Fruit fly (Drosophila melanogaster) whole organism, embryonic: ENCODE data around the gene CG14339.

ENCODE experiments used
- CG10959 ChIP-seq: fragments of 200-800 bp; sonication (Bioruptor generic); IDR thresholded peaks from 2 replicates; pipeline ENCODE4 v1.3.6; 2022; ENCODE audit warnings: missing biosample characterization, missing genetic modification characterization
- CG11560 ChIP-seq: fragments of 200-800 bp; sonication (Bioruptor generic); IDR thresholded peaks from 3 replicates; pipeline ENCODE4 v1.3.6; 2022; ENCODE audit warnings: missing biosample characterization, missing genetic modification characterization
- CG12219 ChIP-seq: fragments of 200-800 bp; sonication (Bioruptor generic); optimal IDR thresholded peaks from 3 replicates; lab custom pipeline; 2018; ENCODE audit warnings: missing biosample characterization, mild to moderate bottlenecking, missing genetic modification characterization
- CG12744 ChIP-seq: fragments of 200-800 bp; sonication (Bioruptor generic); optimal IDR thresholded peaks from 2 replicates; lab custom pipeline; 2016; ENCODE audit warnings: missing biosample characterization, missing genetic modification characterization
- CG12769 ChIP-seq: fragments of 200-800 bp; sonication (Bioruptor generic); optimal IDR thresholded peaks from 2 replicates; lab custom pipeline; 2019; ENCODE audit warnings: missing biosample characterization, mild to moderate bottlenecking, missing genetic modification characterization, moderate library complexity
- CG14050 ChIP-seq: fragments of 200-800 bp; sonication (Bioruptor generic); IDR thresholded peaks from 3 replicates; pipeline ENCODE4 v1.3.6; 2022; ENCODE audit warnings: missing biosample characterization, missing genetic modification characterization
- CG15514 ChIP-seq: fragments of 200-800 bp; sonication (Bioruptor generic); optimal IDR thresholded peaks from 3 replicates; lab custom pipeline; 2017; ENCODE audit warnings: missing biosample characterization, missing genetic modification characterization, mild to moderate bottlenecking, moderate library complexity, missing genetic modification reagents
- CG16863 ChIP-seq: fragments of 200-800 bp; sonication (Bioruptor generic); optimal IDR thresholded peaks from 3 replicates; lab custom pipeline; 2016; ENCODE audit warnings: missing biosample characterization, missing genetic modification characterization
- CG17361 ChIP-seq: fragments of 200-800 bp; sonication (Bioruptor generic); IDR thresholded peaks from 3 replicates; pipeline ENCODE4 v1.3.6; 2022; ENCODE audit warnings: missing biosample characterization, missing genetic modification characterization
- CG18262 ChIP-seq: fragments of 200-800 bp; optimal IDR thresholded peaks from 3 replicates; lab custom pipeline; 2019; ENCODE audit warnings: missing biosample characterization, mild to moderate bottlenecking, missing genetic modification characterization, moderate library complexity
- CG2199 ChIP-seq: fragments of 200-800 bp; sonication (Bioruptor generic); IDR thresholded peaks from 3 replicates; pipeline ENCODE4 v1.3.6; 2022; ENCODE audit warnings: missing biosample characterization, missing genetic modification characterization
- CG3163 ChIP-seq: fragments of 200-800 bp; sonication (Bioruptor generic); optimal IDR thresholded peaks from 3 replicates; lab custom pipeline; 2016; ENCODE audit warnings: missing biosample characterization, missing genetic modification characterization
- CG34376 ChIP-seq: fragments of 200-800 bp; sonication (Bioruptor generic); optimal IDR thresholded peaks from 2 replicates; lab custom pipeline; 2018; ENCODE audit warnings: missing biosample characterization, mild to moderate bottlenecking, missing genetic modification characterization
- CG3847 ChIP-seq: fragments of 200-800 bp; sonication (Bioruptor generic); IDR thresholded peaks from 2 replicates; pipeline ENCODE4 v1.3.6; 2022; ENCODE audit warnings: missing biosample characterization, missing genetic modification characterization
- CG4404 ChIP-seq: fragments of 200-800 bp; sonication (Bioruptor generic); IDR thresholded peaks from 2 replicates; pipeline ENCODE4 v1.3.6; 2022; ENCODE audit warnings: missing biosample characterization, missing genetic modification characterization
- CG4617 ChIP-seq: fragments of 200-800 bp; sonication (Bioruptor generic); optimal IDR thresholded peaks from 3 replicates; lab custom pipeline; 2016; ENCODE audit warnings: missing biosample characterization, missing genetic modification characterization, borderline replicate concordance
- CG4854 ChIP-seq: fragments of 200-800 bp; sonication (Bioruptor generic); optimal IDR thresholded peaks from 2 replicates; lab custom pipeline; 2016; ENCODE audit warnings: missing biosample characterization, missing genetic modification characterization, inconsistent platforms
- CG6175 ChIP-seq: fragments of 200-800 bp; sonication (Bioruptor generic); IDR thresholded peaks from 3 replicates; pipeline ENCODE4 v1.3.6; 2022; ENCODE audit warnings: missing biosample characterization, missing genetic modification characterization
- CG8089 ChIP-seq: fragments of 200-800 bp; sonication (Bioruptor generic); optimal IDR thresholded peaks from 3 replicates; lab custom pipeline; 2016; ENCODE audit warnings: missing biosample characterization, missing genetic modification characterization
- CG8765 ChIP-seq: fragments of 200-800 bp; sonication (Bioruptor generic); IDR thresholded peaks from 2 replicates; pipeline ENCODE4 v1.3.6; 2022; ENCODE audit warnings: missing biosample characterization, missing genetic modification characterization
- CG9817 ChIP-seq: fragments of 200-800 bp; sonication (Bioruptor generic); optimal IDR thresholded peaks from 2 replicates; lab custom pipeline; 2018; ENCODE audit warnings: missing biosample characterization, mild to moderate bottlenecking, missing genetic modification characterization, moderate library complexity
- Camta ChIP-seq: fragments of 200-800 bp; sonication (Bioruptor generic); optimal IDR thresholded peaks from 2 replicates; lab custom pipeline; 2016; ENCODE audit warnings: missing biosample characterization, missing genetic modification characterization
- Chrac-16 ChIP-seq: fragments of 200-800 bp; sonication (Bioruptor generic); optimal IDR thresholded peaks from 3 replicates; lab custom pipeline; 2016; ENCODE audit warnings: missing biosample characterization, missing genetic modification characterization
- CkIIα-i1 ChIP-seq: fragments of 200-800 bp; sonication (Bioruptor generic); IDR thresholded peaks from 2 replicates; pipeline ENCODE4 v1.3.6; 2022; ENCODE audit warnings: missing biosample characterization, missing genetic modification characterization
- Dip2 ChIP-seq: fragments of 200-800 bp; sonication (Bioruptor generic); IDR thresholded peaks from 2 replicates; pipeline ENCODE4 v1.3.6; 2022; ENCODE audit warnings: missing biosample characterization, missing genetic modification characterization
- E2f1 ChIP-seq: fragments of 200-800 bp; sonication (Bioruptor generic); IDR thresholded peaks from 2 replicates; pipeline ENCODE4 v1.3.6; 2022; ENCODE audit warnings: missing biosample characterization, missing genetic modification characterization
- H15 ChIP-seq: fragments of 200-800 bp; sonication (Bioruptor generic); IDR thresholded peaks from 3 replicates; pipeline ENCODE4 v1.3.6; 2022; ENCODE audit warnings: missing biosample characterization, missing genetic modification characterization
- Hr78 ChIP-seq, 2 experiments: fragments of 200-800 bp in 1 of 2; fragments of >200 bp in 1 of 2; sonication (Bioruptor generic) in 1 of 2; optimal IDR thresholded peaks; 2 replicates each; lab custom pipeline; 2017 to 2019; ENCODE audit warnings: missing biosample characterization in 2 of 2, missing genetic modification characterization in 2 of 2, mild to moderate bottlenecking in 1 of 2, moderate library complexity in 1 of 2
- Myb ChIP-seq: fragments of 200-800 bp; sonication (Bioruptor generic); optimal IDR thresholded peaks from 2 replicates; lab custom pipeline; 2016; ENCODE audit warnings: missing biosample characterization, missing genetic modification characterization
- Ssrp ChIP-seq: fragments of 200-800 bp; sonication (Bioruptor generic); optimal IDR thresholded peaks from 2 replicates; lab custom pipeline; 2018; ENCODE audit warnings: missing biosample characterization, mild to moderate bottlenecking, missing genetic modification characterization, moderate library complexity
- Stat92E ChIP-seq, 3 experiments: fragments of >200 bp in 2 of 3; fragments of 200-800 bp in 1 of 3; sonication (Bioruptor generic) in 1 of 3; optimal IDR thresholded peaks; 2 replicates each; lab custom pipeline; 2017 to 2019; ENCODE audit warnings: missing biosample characterization in 3 of 3, missing genetic modification characterization in 3 of 3, mild to moderate bottlenecking in 1 of 3, moderate library complexity in 1 of 3
- Tbp ChIP-seq: fragments of >200 bp; optimal IDR thresholded peaks from 2 replicates; lab custom pipeline; 2018; ENCODE audit warnings: missing biosample characterization, missing genetic modification characterization
- Usf ChIP-seq: fragments of 200-800 bp; sonication (Bioruptor generic); optimal IDR thresholded peaks from 2 replicates; lab custom pipeline; 2017; ENCODE audit warnings: missing genotype, missing biosample characterization, missing genetic modification characterization
- ase ChIP-seq: fragments of 200-800 bp; sonication (Bioruptor generic); IDR thresholded peaks from 3 replicates; pipeline ENCODE4 v1.3.6; 2022; ENCODE audit warnings: missing biosample characterization, missing genetic modification characterization
- bcd ChIP-seq: fragments of 200-800 bp; sonication (Bioruptor generic); optimal IDR thresholded peaks from 2 replicates; lab custom pipeline; 2017; ENCODE audit warnings: missing biosample characterization, mild to moderate bottlenecking, missing genetic modification characterization
- exex ChIP-seq: fragments of 200-800 bp; sonication (Bioruptor generic); optimal IDR thresholded peaks from 4 replicates; lab custom pipeline; 2018; ENCODE audit warnings: missing biosample characterization, mild to moderate bottlenecking, missing genetic modification characterization, moderate library complexity
- fd64A ChIP-seq: fragments of 200-800 bp; sonication (Bioruptor generic); optimal IDR thresholded peaks from 3 replicates; lab custom pipeline; 2018; ENCODE audit warnings: missing biosample characterization, mild to moderate bottlenecking, missing genetic modification characterization
- fd96Cb ChIP-seq: fragments of 200-800 bp; sonication (Bioruptor generic); optimal IDR thresholded peaks from 2 replicates; lab custom pipeline; 2018; ENCODE audit warnings: missing biosample characterization, mild to moderate bottlenecking, missing genetic modification characterization, moderate library complexity
- ftz-f1 ChIP-seq: fragments of 200-800 bp; sonication (Bioruptor generic); optimal IDR thresholded peaks from 2 replicates; lab custom pipeline; 2016; ENCODE audit warnings: missing biosample characterization, missing genetic modification characterization
- fu2 ChIP-seq: fragments of 200-800 bp; sonication (Bioruptor generic); optimal IDR thresholded peaks from 2 replicates; lab custom pipeline; 2016; ENCODE audit warnings: missing biosample characterization, missing genetic modification characterization
- gro ChIP-seq: fragments of 200-800 bp; sonication (Bioruptor generic); optimal IDR thresholded peaks from 2 replicates; lab custom pipeline; 2016; ENCODE audit warnings: missing biosample characterization, missing genetic modification characterization
- kah ChIP-seq: fragments of 200-800 bp; sonication (Bioruptor generic); optimal IDR thresholded peaks from 2 replicates; lab custom pipeline; 2018; ENCODE audit warnings: missing biosample characterization, mild to moderate bottlenecking, missing genetic modification characterization
- mirr ChIP-seq: fragments of 200-800 bp; sonication (Bioruptor generic); optimal IDR thresholded peaks from 3 replicates; lab custom pipeline; 2018; ENCODE audit warnings: missing biosample characterization, mild to moderate bottlenecking, missing genetic modification characterization
- odd ChIP-seq: fragments of 200-800 bp; sonication (Bioruptor generic); optimal IDR thresholded peaks from 2 replicates; lab custom pipeline; 2017; ENCODE audit warnings: missing biosample characterization, mild to moderate bottlenecking, missing genetic modification characterization
- pum ChIP-seq: fragments of 200-800 bp; sonication (Bioruptor generic); optimal IDR thresholded peaks from 2 replicates; lab custom pipeline; 2016; ENCODE audit warnings: missing biosample characterization, missing genetic modification characterization
- sim ChIP-seq: fragments of 200-800 bp; sonication (Bioruptor generic); IDR thresholded peaks from 2 replicates; pipeline ENCODE4 v1.3.6; 2022; ENCODE audit warnings: missing biosample characterization, missing genetic modification characterization
- ssp ChIP-seq: fragments of 200-800 bp; sonication (Bioruptor generic); IDR thresholded peaks from 2 replicates; pipeline ENCODE4 v1.3.6; 2022; ENCODE audit warnings: missing biosample characterization, missing genetic modification characterization
- tap ChIP-seq: fragments of 200-800 bp; optimal IDR thresholded peaks from 3 replicates; lab custom pipeline; 2019; ENCODE audit warnings: missing biosample characterization, mild to moderate bottlenecking, missing genetic modification characterization, moderate library complexity
- tgo ChIP-seq: fragments of 200-800 bp; sonication (Bioruptor generic); IDR thresholded peaks from 3 replicates; pipeline ENCODE4 v1.3.6; 2022; ENCODE audit warnings: missing biosample characterization, missing genetic modification characterization
- toy ChIP-seq: fragments of 200-800 bp; sonication (Bioruptor generic); IDR thresholded peaks from 2 replicates; pipeline ENCODE4 v1.3.6; 2022; ENCODE audit warnings: missing biosample characterization, missing genetic modification characterization

The CG14339 gene

dm6 chr2L:1128932-1129887, 20.9 kb downstream of the CG14339 start, which contains the start of the genes Pino and TBC1D23 (continued):
- TF ChIP-seq CG9817 (tag; lab: Kevin White, UChicago): peak; percentile 77
- TF ChIP-seq Chrac-16 (GFP tag; lab: Kevin White, UChicago): peak; percentile 73
- TF ChIP-seq CG12744 (GFP tag; lab: Kevin White, UChicago): no peak
- no peak for TF ChIP-seq Dip2 (GFP tag; lab: Robert Waterston, UW)
- peak; percentile 26 for TF ChIP-seq Camta (GFP tag; lab: Kevin White, UChicago)
- TF ChIP-seq CG16863 (GFP tag; lab: Kevin White, UChicago): no peak
- no peak for TF ChIP-seq gro (GFP tag; lab: Kevin White, UChicago)
- peak; percentile 65; the same call in 1 of the 3 replicates for TF ChIP-seq H15 (GFP tag; lab: Robert Waterston, UW)
- peak; percentile 66 for TF ChIP-seq E2f1 (GFP tag; lab: Robert Waterston, UW)
- no peak for TF ChIP-seq CG4854
- TF ChIP-seq Ssrp (tag; lab: Kevin White, UChicago): peak; percentile 76
- TF ChIP-seq CG17361 (GFP tag; lab: Robert Waterston, UW): peak; percentile 85
- TF ChIP-seq CkIIα-i1 (GFP tag; lab: Robert Waterston, UW): no peak
- no peak for TF ChIP-seq kah (GFP tag; lab: Kevin White, UChicago)
- no peak for TF ChIP-seq sim (GFP tag; lab: Robert Waterston, UW)
- TF ChIP-seq CG3163 (GFP tag; lab: Kevin White, UChicago): no peak
- no peak for TF ChIP-seq toy (GFP tag; lab: Robert Waterston, UW)
- TF ChIP-seq CG6175 (GFP tag; lab: Robert Waterston, UW): no peak
- TF ChIP-seq pum (GFP tag; lab: Kevin White, UChicago): peak; percentile 9
- TF ChIP-seq Hr78 (GFP tag; optimal IDR thresholded peaks at IDR 0.05; lab: Kevin White, UChicago): no peak
- TF ChIP-seq Tbp (GFP tag; lab: Kevin White, UChicago): no peak
- no peak for TF ChIP-seq exex (tag; lab: Kevin White, UChicago)
- no peak for TF ChIP-seq mirr
- TF ChIP-seq Stat92E (GFP tag; optimal IDR thresholded peaks at IDR 0.05; lab: Kevin White, UChicago): no peak
- TF ChIP-seq CG15514 (GFP tag; lab: Kevin White, UChicago): peak; percentile 79
- no peak for TF ChIP-seq fd64A (GFP tag; lab: Kevin White, UChicago)
- peak; percentile 65 for TF ChIP-seq CG3847 (GFP tag; lab: Robert Waterston, UW)
- peak; percentile 63 for TF ChIP-seq CG4404 (GFP tag; lab: Robert Waterston, UW)
- TF ChIP-seq Myb (GFP tag; lab: Kevin White, UChicago): peak; percentile 52
- peak; percentile 35 for TF ChIP-seq Usf (GFP tag; lab: Kevin White, UChicago)
- no peak for TF ChIP-seq CG2199 (GFP tag; lab: Robert Waterston, UW)
- no peak; the same call in 1 of the 2 replicates for TF ChIP-seq CG8765 (GFP tag; lab: Robert Waterston, UW)
- no peak for TF ChIP-seq CG34376 (GFP tag; lab: Kevin White, UChicago)
- TF ChIP-seq fd96Cb (tag; lab: Kevin White, UChicago): peak; percentile 63
- TF ChIP-seq odd (GFP tag; lab: Kevin White, UChicago): peak; percentile 24
- no peak for TF ChIP-seq CG12219 (GFP tag; lab: Kevin White, UChicago)
- peak; percentile 54 for TF ChIP-seq ssp (GFP tag; lab: Robert Waterston, UW)
- peak; percentile 72 for TF ChIP-seq bcd
- TF ChIP-seq tgo: peak; percentile 71
- peak; percentile 91 for TF ChIP-seq CG11560
- peak; percentile 63 for TF ChIP-seq CG12769 (tag; lab: Kevin White, UChicago)
- TF ChIP-seq tap (tag; lab: Kevin White, UChicago): peak; percentile 33
- no peak for TF ChIP-seq CG10959 (GFP tag; lab: Robert Waterston, UW)
- no peak for TF ChIP-seq ftz-f1
- TF ChIP-seq CG8089 (GFP tag; lab: Kevin White, UChicago): no peak
- no peak for TF ChIP-seq CG14050 (GFP tag; lab: Robert Waterston, UW)
- TF ChIP-seq CG4617 (GFP tag; lab: Kevin White, UChicago): no peak
- no peak for TF ChIP-seq ase
- TF ChIP-seq CG18262: peak; percentile 74
- TF ChIP-seq fu2 (GFP tag; lab: Kevin White, UChicago): peak; percentile 9
